Fruit fly (Drosophila melanogaster) whole organism, prepupa: ENCODE data around the gene dock.

Experiments
- Blimp-1 ChIP-seq: fragments of 200-800 bp; sonication (Bioruptor generic); optimal IDR thresholded peaks from 3 replicates; lab custom pipeline; 2017; ENCODE audit warnings: missing biosample characterization, missing genetic modification characterization, mild to moderate bottlenecking, moderate library complexity, missing genetic modification reagents
- CG32006 ChIP-seq: fragments of 200-800 bp; sonication (Bioruptor generic); optimal IDR thresholded peaks from 3 replicates; lab custom pipeline; 2017; ENCODE audit warnings: missing biosample characterization, mild to moderate bottlenecking, missing genetic modification characterization
- CG3919 ChIP-seq: fragments of 200-800 bp; sonication (Bioruptor generic); optimal IDR thresholded peaks from 3 replicates; lab custom pipeline; 2016; ENCODE audit warnings: missing biosample characterization, missing genetic modification characterization
- CG6163 ChIP-seq: fragments of 200-800 bp; sonication (Bioruptor generic); IDR thresholded peaks from 3 replicates; pipeline ENCODE4 v1.3.6; 2022; ENCODE audit warnings: missing biosample characterization, missing genetic modification characterization
- CG6854 ChIP-seq: fragments of 200-800 bp; sonication (Bioruptor generic); optimal IDR thresholded peaks from 2 replicates; lab custom pipeline; 2017; ENCODE audit warnings: missing biosample characterization, mild to moderate bottlenecking, missing genetic modification characterization
- Ets96B ChIP-seq: fragments of 200-800 bp; optimal IDR thresholded peaks from 2 replicates; lab custom pipeline; 2019; ENCODE audit warnings: missing biosample characterization, mild to moderate bottlenecking, missing genetic modification characterization, moderate library complexity
- Gug ChIP-seq: fragments of 200-800 bp; sonication (Bioruptor generic); IDR thresholded peaks from 2 replicates; pipeline ENCODE4 v1.3.6; 2022; ENCODE audit warnings: missing biosample characterization, missing genetic modification characterization
- Hr38 ChIP-seq: sonication (Bioruptor generic); optimal IDR thresholded peaks from 2 replicates; lab custom pipeline; 2016; ENCODE audit warnings: missing biosample characterization, missing genetic modification characterization
- Met ChIP-seq: fragments of 200-800 bp; sonication (Bioruptor generic); optimal IDR thresholded peaks from 3 replicates; lab custom pipeline; 2016; ENCODE audit warnings: missing biosample characterization, missing genetic modification characterization
- acj6 ChIP-seq: fragments of 200-800 bp; sonication (Bioruptor generic); optimal IDR thresholded peaks from 3 replicates; lab custom pipeline; 2016; ENCODE audit warnings: missing biosample characterization, missing genetic modification characterization
- cyc ChIP-seq: fragments of 200-800 bp; sonication (Bioruptor generic); optimal IDR thresholded peaks from 3 replicates; lab custom pipeline; 2016; ENCODE audit warnings: missing biosample characterization, missing genetic modification characterization
- fd85E ChIP-seq: fragments of 200-800 bp; sonication (Bioruptor generic); optimal IDR thresholded peaks from 3 replicates; lab custom pipeline; 2016; ENCODE audit warnings: missing biosample characterization, missing genetic modification characterization
- salr ChIP-seq, 2 experiments: fragments of 200-800 bp; sonication (Bioruptor generic); optimal IDR thresholded peaks; 3 replicates each; lab custom pipeline; 2016 to 2018; ENCODE audit warnings: missing biosample characterization in 2 of 2, missing genetic modification characterization in 2 of 2, mild to moderate bottlenecking in 1 of 2

dm6 chr2L:826388-826787 lies 619 bp downstream of the dock start:
- TF ChIP-seq CG6163 (GFP tag; lab: Robert Waterston, UW) (no peak), Hr38 (GFP tag; lab: Kevin White, UChicago) (no peak), Blimp-1 (GFP tag; lab: Kevin White, UChicago) (no peak), Met (GFP tag; lab: Kevin White, UChicago) (no peak), Gug (GFP tag; lab: Robert Waterston, UW) (no peak), CG32006 (no peak), cyc (GFP tag; lab: Kevin White, UChicago) (no peak), fd85E (GFP tag; lab: Kevin White, UChicago) (no peak), acj6 (no peak), CG3919 (GFP tag; lab: Kevin White, UChicago) (no peak), Ets96B (tag; lab: Kevin White, UChicago) (no peak), salr (GFP tag; optimal IDR thresholded peaks at IDR 0.05; lab: Kevin White, UChicago) (no peak), CG6854 (GFP tag; lab: Kevin White, UChicago) (no peak)
